Worm (Caenorhabditis elegans): ENCODE measurements around the gene T25E4.1.

- TF ChIP-seq dao-5 (tag; optimal IDR thresholded peaks at IDR 0.05) (no peak), W03F9.2 (tag; optimal IDR thresholded peaks at IDR 0.05) (no peak), him-1 (tag; optimal IDR thresholded peaks at IDR 0.05) (no peak)
Observed at ce11 chrII:5619298-5619697, 41.2 kb downstream of the T25E4.1 start, which contains the start of gene dhs-6.
